Fruit fly (Drosophila melanogaster) whole organism, prepupa: ENCODE data around the gene dnc.

Experiments
- Blimp-1 ChIP-seq: fragments of 200-800 bp; sonication (Bioruptor generic); optimal IDR thresholded peaks from 3 replicates; lab custom pipeline; 2017; ENCODE audit warnings: missing biosample characterization, missing genetic modification characterization, mild to moderate bottlenecking, moderate library complexity, missing genetic modification reagents
- CG11294 ChIP-seq: fragments of 200-800 bp; sonication (Bioruptor generic); IDR thresholded peaks from 2 replicates; pipeline ENCODE4 v1.3.6; 2022; ENCODE audit warnings: missing biosample characterization, missing genetic modification characterization
- CG16779 ChIP-seq: fragments of 200-800 bp; sonication (Bioruptor generic); optimal IDR thresholded peaks from 3 replicates; lab custom pipeline; 2017; ENCODE audit warnings: missing biosample characterization, mild to moderate bottlenecking, missing genetic modification characterization
- CG6808 ChIP-seq: fragments of 200-800 bp; sonication (Bioruptor generic); optimal IDR thresholded peaks from 3 replicates; lab custom pipeline; 2017; ENCODE audit warnings: missing biosample characterization, missing genetic modification characterization, mild to moderate bottlenecking, moderate library complexity, missing genetic modification reagents
- CG6854 ChIP-seq: fragments of 200-800 bp; sonication (Bioruptor generic); optimal IDR thresholded peaks from 2 replicates; lab custom pipeline; 2017; ENCODE audit warnings: missing biosample characterization, mild to moderate bottlenecking, missing genetic modification characterization
- CG9139 ChIP-seq: fragments of 200-800 bp; sonication (Bioruptor generic); optimal IDR thresholded peaks from 3 replicates; lab custom pipeline; 2017; ENCODE audit warnings: missing biosample characterization, mild to moderate bottlenecking, missing genetic modification characterization
- acj6 ChIP-seq: fragments of 200-800 bp; sonication (Bioruptor generic); optimal IDR thresholded peaks from 3 replicates; lab custom pipeline; 2016; ENCODE audit warnings: missing biosample characterization, missing genetic modification characterization
- dsx ChIP-seq: fragments of 200-800 bp; optimal IDR thresholded peaks from 3 replicates; lab custom pipeline; 2019; ENCODE audit warnings: missing biosample characterization, mild to moderate bottlenecking, missing genetic modification characterization, moderate library complexity; ENCODE audit not compliant: poor library complexity, severe bottlenecking
- salr ChIP-seq, 2 experiments: fragments of 200-800 bp; sonication (Bioruptor generic); optimal IDR thresholded peaks; 3 replicates each; lab custom pipeline; 2016 to 2018; ENCODE audit warnings: missing biosample characterization in 2 of 2, missing genetic modification characterization in 2 of 2, mild to moderate bottlenecking in 1 of 2
- svp ChIP-seq: fragments of 200-800 bp; sonication (Bioruptor generic); peaks from one replicate; lab custom pipeline; 2016; ENCODE audit warnings: missing biosample characterization, missing genetic modification characterization

- TF ChIP-seq CG9139 (no peak), CG16779 (tag; lab: Kevin White, UChicago) (no peak), Blimp-1 (no peak), CG6854 (no peak), CG6808 (GFP tag; lab: Kevin White, UChicago) (no peak), dsx (GFP tag; lab: Kevin White, UChicago) (no peak), acj6 (GFP tag; lab: Kevin White, UChicago) (no peak), CG11294 (GFP tag; lab: Robert Waterston, UW) (no peak), svp (GFP tag; lab: Kevin White, UChicago) (no peak), salr (GFP tag; optimal IDR thresholded peaks at IDR 0.05; lab: Kevin White, UChicago) (no peak)
Observed at dm6 chrX:3127564-3127963, 48.7 kb upstream of the dnc start.
